Fruit fly (Drosophila melanogaster) whole organism: ENCODE data around the gene CG4452.

Experiments used
- CG8478 ChIP-seq: fragments of >200 bp; optimal IDR thresholded peaks from 2 replicates; lab custom pipeline; 2018; ENCODE audit warnings: inconsistent platforms
- Dll ChIP-seq: fragments of >200 bp; optimal IDR thresholded peaks from 2 replicates; lab custom pipeline; 2017
- EcR ChIP-seq, 2 experiments: fragments of >200 bp; optimal IDR thresholded peaks; 2 replicates each; lab custom pipeline; 2017; ENCODE audit warnings: missing biosample characterization in 2 of 2, missing genetic modification characterization in 2 of 2, missing genetic modification reagents in 2 of 2
- pan ChIP-seq: fragments of >200 bp; optimal IDR thresholded peaks from 2 replicates; lab custom pipeline; 2017
- psq ChIP-seq: fragments of >200 bp; optimal IDR thresholded peaks from 2 replicates; lab custom pipeline; 2017
- usp ChIP-seq: fragments of >200 bp; optimal IDR thresholded peaks from 2 replicates; lab custom pipeline; 2017; ENCODE audit warnings: missing biosample characterization, missing genetic modification characterization, mixed read lengths

Gene CG4452

dm6 chr3L:9353733-9354132 lies 13.4 kb upstream of the CG4452 start, which contains the start of gene CG32040:
Gene CG32040 (plus strand): TSS chr3L:9354033.
- TF ChIP-seq EcR (GFP tag; optimal IDR thresholded peaks at IDR 0.05; lab: Kevin White, UChicago): no peak
- TF ChIP-seq pan (lab: Kevin White, UChicago): no peak
- no peak for TF ChIP-seq psq (lab: Kevin White, UChicago)
- TF ChIP-seq CG8478 (lab: Kevin White, UChicago): no peak
- TF ChIP-seq usp (GFP tag; lab: Kevin White, UChicago): no peak
- TF ChIP-seq Dll (lab: Kevin White, UChicago): no peak

- no peak for TF ChIP-seq CG8478 (lab: Kevin White, UChicago)
- no peak for TF ChIP-seq pan (lab: Kevin White, UChicago)
- TF ChIP-seq Dll (lab: Kevin White, UChicago): no peak
- no peak for TF ChIP-seq psq (lab: Kevin White, UChicago)
- TF ChIP-seq EcR (GFP tag; optimal IDR thresholded peaks at IDR 0.05; lab: Kevin White, UChicago): no peak
- no peak for TF ChIP-seq usp (GFP tag; lab: Kevin White, UChicago)
These were observed 11.6 kb upstream of the CG4452 start for dm6 chr3L:9355555-9355954.

- TF ChIP-seq pan (lab: Kevin White, UChicago) (no peak), Dll (lab: Kevin White, UChicago) (no peak), CG8478 (lab: Kevin White, UChicago) (no peak), EcR (GFP tag; optimal IDR thresholded peaks at IDR 0.05; lab: Kevin White, UChicago) (no peak)
These were observed 10.9 kb upstream of the CG4452 start for dm6 chr3L:9356138-9356753.

DNA sequence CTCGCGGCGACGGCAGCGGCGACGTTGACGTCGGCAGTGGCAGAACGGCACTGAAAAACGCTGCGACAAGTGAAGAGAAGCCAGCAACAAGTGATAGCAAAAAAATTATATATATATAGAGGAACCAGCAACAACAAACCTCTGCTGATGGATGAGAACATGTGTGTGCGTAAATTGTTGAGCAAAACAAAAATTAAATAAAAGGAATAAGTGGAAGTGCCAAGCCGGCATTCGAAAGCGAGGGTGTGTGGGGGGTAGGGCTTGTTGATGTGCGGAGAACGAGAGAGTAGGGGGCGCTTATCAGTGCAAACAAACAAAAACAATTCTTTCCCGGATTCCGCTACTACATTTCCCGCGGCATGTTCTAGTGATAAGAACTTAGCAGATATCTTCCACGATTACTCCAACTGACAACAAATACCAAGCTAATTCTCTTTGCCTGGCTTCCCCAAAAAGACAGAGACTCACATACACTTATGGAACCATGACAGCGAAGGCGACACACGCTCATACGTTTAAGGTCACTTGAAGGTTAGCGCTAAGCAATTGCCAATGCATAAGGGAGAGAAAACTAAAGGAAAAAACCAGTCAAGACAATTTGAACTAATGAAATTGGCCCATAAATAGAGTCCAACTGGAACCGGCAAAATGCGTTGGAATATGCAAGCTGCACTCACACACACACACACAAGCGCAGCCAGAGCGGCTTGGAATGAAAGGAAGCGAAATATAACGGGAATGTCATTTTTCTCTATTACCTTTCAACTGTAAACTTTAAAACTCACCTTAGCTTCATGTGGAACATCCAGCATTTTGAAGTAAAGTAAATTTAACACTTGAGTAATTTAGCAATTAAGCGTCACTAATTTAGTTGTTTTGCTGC lies 9.1 kb upstream of the CG4452 start:
- TF ChIP-seq Dll (lab: Kevin White, UChicago) (no peak), EcR (GFP tag; optimal IDR thresholded peaks at IDR 0.05; lab: Kevin White, UChicago) (no peak), usp (GFP tag; lab: Kevin White, UChicago) (no peak), pan (lab: Kevin White, UChicago) (no peak), psq (lab: Kevin White, UChicago) (no peak), CG8478 (lab: Kevin White, UChicago) (no peak)

- TF ChIP-seq EcR (GFP tag; optimal IDR thresholded peaks at IDR 0.05; lab: Kevin White, UChicago) (no peak), pan (lab: Kevin White, UChicago) (no peak), Dll (lab: Kevin White, UChicago) (no peak), psq (lab: Kevin White, UChicago) (no peak), CG8478 (lab: Kevin White, UChicago) (no peak)
These were observed 8.5 kb upstream of the CG4452 start, which contains the start of the genes UGP and Svip for dm6 chr3L:9358713-9359040. Gene UGP (minus strand): TSS chr3L:9358935. Gene Svip (plus strand): TSS chr3L:9358999.

- no peak for TF ChIP-seq pan (lab: Kevin White, UChicago)
- TF ChIP-seq Dll (lab: Kevin White, UChicago): no peak
- no peak for TF ChIP-seq psq (lab: Kevin White, UChicago)
- no peak for TF ChIP-seq CG8478 (lab: Kevin White, UChicago)
- TF ChIP-seq EcR (GFP tag; optimal IDR thresholded peaks at IDR 0.05; lab: Kevin White, UChicago): no peak
- no peak for TF ChIP-seq usp (GFP tag; lab: Kevin White, UChicago)
These were observed 6.9 kb upstream of the CG4452 start, which contains the start of gene Pdxk for dm6 chr3L:9360217-9360692. Gene Pdxk (plus strand): TSS chr3L:9360316.

dm6 chr3L:9361894-9362293 lies 5.3 kb upstream of the CG4452 start, which contains the start of gene CG34456:
Gene CG34456 (plus strand): TSS chr3L:9362108.
- TF ChIP-seq CG8478 (lab: Kevin White, UChicago) (no peak), Dll (lab: Kevin White, UChicago) (no peak), usp (GFP tag; lab: Kevin White, UChicago) (no peak), psq (lab: Kevin White, UChicago) (no peak), pan (lab: Kevin White, UChicago) (no peak), EcR (GFP tag; optimal IDR thresholded peaks at IDR 0.05; lab: Kevin White, UChicago) (no peak)

dm6 chr3L:9364131-9364530 lies 3.0 kb upstream of the CG4452 start, which contains the start of gene mRRF1:
Gene mRRF1 (plus strand): TSS chr3L:9364350.
- TF ChIP-seq pan (lab: Kevin White, UChicago) (no peak), Dll (lab: Kevin White, UChicago) (no peak), psq (lab: Kevin White, UChicago) (no peak), CG8478 (lab: Kevin White, UChicago) (no peak), EcR (GFP tag; optimal IDR thresholded peaks at IDR 0.05; lab: Kevin White, UChicago) (no peak), usp (GFP tag; lab: Kevin White, UChicago) (no peak)

- TF ChIP-seq psq (lab: Kevin White, UChicago) (no peak), usp (GFP tag; lab: Kevin White, UChicago) (no peak), EcR (GFP tag; optimal IDR thresholded peaks at IDR 0.05; lab: Kevin White, UChicago) (no peak), Dll (lab: Kevin White, UChicago) (no peak), pan (lab: Kevin White, UChicago) (no peak), CG8478 (lab: Kevin White, UChicago) (no peak)
These were observed 272 bp downstream of the CG4452 start for dm6 chr3L:9367431-9367867.

dm6 chr3L:9368665-9369064 lies 1.5 kb downstream of the CG4452 start:
- TF ChIP-seq psq (lab: Kevin White, UChicago): no peak
- TF ChIP-seq CG8478 (lab: Kevin White, UChicago): no peak
- TF ChIP-seq EcR (GFP tag; optimal IDR thresholded peaks at IDR 0.05; lab: Kevin White, UChicago): no peak
- no peak for TF ChIP-seq Dll (lab: Kevin White, UChicago)
- TF ChIP-seq pan (lab: Kevin White, UChicago): no peak
- TF ChIP-seq usp (GFP tag; lab: Kevin White, UChicago): no peak
